Fruit fly (Drosophila melanogaster) whole organism, embryonic: ENCODE data around the gene ea.

ENCODE experiments used
- Antp ChIP-seq: fragments of 200-800 bp; sonication (Bioruptor generic); optimal IDR thresholded peaks from 3 replicates; lab custom pipeline; 2016; ENCODE audit warnings: missing biosample characterization, missing genetic modification characterization
- Atf6 ChIP-seq: fragments of 200-800 bp; sonication (Bioruptor generic); IDR thresholded peaks from 2 replicates; pipeline ENCODE4 v1.3.6; 2022; ENCODE audit warnings: missing biosample characterization, missing genetic modification characterization
- CG1233 ChIP-seq: fragments of 200-800 bp; sonication (Bioruptor generic); optimal IDR thresholded peaks from 4 replicates; lab custom pipeline; 2018; ENCODE audit warnings: missing biosample characterization, mild to moderate bottlenecking, missing genetic modification characterization
- CG13775 ChIP-seq: fragments of 200-800 bp; sonication (Bioruptor generic); optimal IDR thresholded peaks from 3 replicates; lab custom pipeline; 2017; ENCODE audit warnings: missing biosample characterization, mild to moderate bottlenecking, missing genetic modification characterization
- CG14441 ChIP-seq: fragments of 200-800 bp; sonication (Bioruptor generic); IDR thresholded peaks from 2 replicates; pipeline ENCODE4 v1.3.6; 2022; ENCODE audit warnings: missing biosample characterization, missing genetic modification characterization
- CG1603 ChIP-seq: fragments of 200-800 bp; sonication (Bioruptor generic); optimal IDR thresholded peaks from 2 replicates; lab custom pipeline; 2019; ENCODE audit warnings: missing biosample characterization, mild to moderate bottlenecking, missing genetic modification characterization, moderate library complexity
- CG18011 ChIP-seq: fragments of 200-800 bp; sonication (Bioruptor generic); optimal IDR thresholded peaks from 2 replicates; lab custom pipeline; 2017; ENCODE audit warnings: missing biosample characterization, missing genetic modification characterization, mild to moderate bottlenecking, moderate library complexity, missing genotype
- CG2120 ChIP-seq: fragments of 200-800 bp; sonication (Bioruptor generic); optimal IDR thresholded peaks from 3 replicates; lab custom pipeline; 2016; ENCODE audit warnings: missing biosample characterization, missing genetic modification characterization
- CG2129 ChIP-seq: fragments of 200-800 bp; sonication (Bioruptor generic); IDR thresholded peaks from 2 replicates; pipeline ENCODE4 v1.3.6; 2022; ENCODE audit warnings: missing biosample characterization, missing genetic modification characterization; ENCODE audit not compliant: partially characterized antibody
- CG2712 ChIP-seq: fragments of 200-800 bp; optimal IDR thresholded peaks from 3 replicates; lab custom pipeline; 2019; ENCODE audit warnings: missing biosample characterization, mild to moderate bottlenecking, missing genetic modification characterization, moderate library complexity
- CG32772 ChIP-seq: fragments of 200-800 bp; sonication (Bioruptor generic); IDR thresholded peaks from 2 replicates; pipeline ENCODE4 v1.3.6; 2022; ENCODE audit warnings: missing biosample characterization, missing genetic modification characterization
- CG4360 ChIP-seq: fragments of 200-800 bp; sonication (Bioruptor generic); IDR thresholded peaks from 2 replicates; pipeline ENCODE4 v1.3.6; 2022; ENCODE audit warnings: missing biosample characterization, missing genetic modification characterization
- CG7357 ChIP-seq: fragments of 200-800 bp; sonication (Bioruptor generic); IDR thresholded peaks from 3 replicates; pipeline ENCODE4 v1.3.6; 2022; ENCODE audit warnings: missing biosample characterization, missing genetic modification characterization
- CG7372 ChIP-seq: fragments of 200-800 bp; sonication (Bioruptor generic); IDR thresholded peaks from 2 replicates; pipeline ENCODE4 v1.3.6; 2022; ENCODE audit warnings: missing biosample characterization, missing genetic modification characterization
- CG8281 ChIP-seq: fragments of 200-800 bp; sonication (Bioruptor generic); optimal IDR thresholded peaks from 2 replicates; lab custom pipeline; 2018; ENCODE audit warnings: missing biosample characterization, mild to moderate bottlenecking, missing genetic modification characterization, moderate library complexity
- CG8924 ChIP-seq: fragments of 200-800 bp; optimal IDR thresholded peaks from 3 replicates; lab custom pipeline; 2019; ENCODE audit warnings: missing biosample characterization, mild to moderate bottlenecking, missing genetic modification characterization, moderate library complexity
- CG9609 ChIP-seq: fragments of 200-800 bp; sonication (Bioruptor generic); optimal IDR thresholded peaks from 3 replicates; lab custom pipeline; 2016; ENCODE audit warnings: missing biosample characterization, missing genetic modification characterization
- CG9797 ChIP-seq: fragments of 200-800 bp; sonication (Bioruptor generic); optimal IDR thresholded peaks from 3 replicates; lab custom pipeline; 2018; ENCODE audit warnings: missing biosample characterization, mild to moderate bottlenecking, missing genetic modification characterization
- CHES-1-like ChIP-seq: fragments of 200-800 bp; sonication (Bioruptor generic); optimal IDR thresholded peaks from 2 replicates; lab custom pipeline; 2016; ENCODE audit warnings: missing biosample characterization, missing genetic modification characterization
- Deaf1 ChIP-seq: fragments of 200-800 bp; optimal IDR thresholded peaks from 3 replicates; lab custom pipeline; 2019; ENCODE audit warnings: missing biosample characterization, mild to moderate bottlenecking, missing genetic modification characterization, moderate library complexity
- Dfd ChIP-seq, 2 experiments: fragments of >200 bp; optimal IDR thresholded peaks; 2 replicates each; lab custom pipeline; 2017; ENCODE audit warnings: missing biosample characterization in 2 of 2, missing genetic modification characterization in 2 of 2
- Doc2 ChIP-seq: fragments of 200-800 bp; sonication (Bioruptor generic); IDR thresholded peaks from 2 replicates; pipeline ENCODE4 v1.3.6; 2022; ENCODE audit warnings: missing biosample characterization, missing genetic modification characterization
- Doc3 ChIP-seq: fragments of 200-800 bp; sonication (Bioruptor generic); IDR thresholded peaks from 3 replicates; pipeline ENCODE4 v1.3.6; 2022; ENCODE audit warnings: missing biosample characterization, missing genetic modification characterization; ENCODE audit not compliant: partially characterized antibody
- Drgx ChIP-seq: fragments of 200-800 bp; sonication (Bioruptor generic); IDR thresholded peaks from 2 replicates; pipeline ENCODE4 v1.3.6; 2022; ENCODE audit warnings: missing biosample characterization, missing genetic modification characterization
- Elba2 ChIP-seq: fragments of 200-800 bp; sonication (Bioruptor generic); optimal IDR thresholded peaks from 3 replicates; lab custom pipeline; 2016; ENCODE audit warnings: missing biosample characterization, missing genetic modification characterization
- HLH4C ChIP-seq: fragments of 200-800 bp; sonication (Bioruptor generic); IDR thresholded peaks from 3 replicates; pipeline ENCODE4 v1.3.6; 2022; ENCODE audit warnings: missing biosample characterization, missing genetic modification characterization; ENCODE audit not compliant: partially characterized antibody
- Mad ChIP-seq: fragments of 200-800 bp; sonication (Bioruptor generic); optimal IDR thresholded peaks from 2 replicates; lab custom pipeline; 2016; ENCODE audit warnings: missing biosample characterization, missing genetic modification characterization
- Nf-YA ChIP-seq: fragments of 200-800 bp; sonication (Bioruptor generic); IDR thresholded peaks from 2 replicates; pipeline ENCODE4 v1.3.6; 2022; ENCODE audit warnings: missing biosample characterization, missing genetic modification characterization
- NfI ChIP-seq: fragments of 200-800 bp; sonication (Bioruptor generic); optimal IDR thresholded peaks from 3 replicates; lab custom pipeline; 2018; ENCODE audit warnings: missing biosample characterization, mild to moderate bottlenecking, missing genetic modification characterization, moderate library complexity
- PHDP ChIP-seq: fragments of 200-800 bp; sonication (Bioruptor generic); optimal IDR thresholded peaks from 3 replicates; lab custom pipeline; 2018; ENCODE audit warnings: missing biosample characterization, mild to moderate bottlenecking, missing genetic modification characterization, moderate library complexity
- Vsx1 ChIP-seq: fragments of 200-800 bp; sonication (Bioruptor generic); optimal IDR thresholded peaks from 2 replicates; lab custom pipeline; 2017; ENCODE audit warnings: missing biosample characterization, mild to moderate bottlenecking, missing genetic modification characterization, missing genetic modification reagents
- Xbp1 ChIP-seq: fragments of 200-800 bp; sonication (Bioruptor generic); optimal IDR thresholded peaks from 3 replicates; lab custom pipeline; 2016; ENCODE audit warnings: missing biosample characterization, mild to moderate bottlenecking, missing genetic modification characterization
- ara ChIP-seq: fragments of 200-800 bp; sonication (Bioruptor generic); IDR thresholded peaks from 2 replicates; pipeline ENCODE4 v1.3.6; 2022; ENCODE audit warnings: missing biosample characterization, missing genetic modification characterization
- bbx ChIP-seq: fragments of 200-800 bp; sonication (Bioruptor generic); IDR thresholded peaks from 2 replicates; pipeline ENCODE4 v1.3.6; 2022; ENCODE audit warnings: missing biosample characterization, missing genetic modification characterization; ENCODE audit not compliant: partially characterized antibody
- bcd ChIP-seq: fragments of 200-800 bp; sonication (Bioruptor generic); optimal IDR thresholded peaks from 2 replicates; lab custom pipeline; 2017; ENCODE audit warnings: missing biosample characterization, mild to moderate bottlenecking, missing genetic modification characterization
- bigmax ChIP-seq: fragments of 200-800 bp; sonication (Bioruptor generic); optimal IDR thresholded peaks from 2 replicates; lab custom pipeline; 2018; ENCODE audit warnings: missing biosample characterization, mild to moderate bottlenecking, missing genetic modification characterization
- corto ChIP-seq: fragments of 200-800 bp; sonication (Bioruptor generic); optimal IDR thresholded peaks from 2 replicates; lab custom pipeline; 2016; ENCODE audit warnings: missing biosample characterization, mild to moderate bottlenecking, missing genetic modification characterization, moderate library complexity
- crp ChIP-seq, 2 experiments: fragments of 200-800 bp; sonication (Bioruptor generic); optimal IDR thresholded peaks; 2 replicates in 1 of 2; 3 replicates in 1 of 2; lab custom pipeline; 2017; ENCODE audit warnings: missing biosample characterization in 2 of 2, missing genetic modification characterization in 2 of 2, mild to moderate bottlenecking in 1 of 2, moderate library complexity in 1 of 2
- cwo ChIP-seq: fragments of 200-800 bp; sonication (Bioruptor generic); optimal IDR thresholded peaks from 3 replicates; lab custom pipeline; 2017; ENCODE audit warnings: missing biosample characterization, missing genetic modification characterization, mild to moderate bottlenecking, moderate library complexity, missing genetic modification reagents
- disco-r ChIP-seq: fragments of 200-800 bp; sonication (Bioruptor generic); optimal IDR thresholded peaks from 2 replicates; lab custom pipeline; 2016; ENCODE audit warnings: missing biosample characterization, missing genetic modification characterization
- jumu ChIP-seq: fragments of 200-800 bp; sonication (Bioruptor generic); optimal IDR thresholded peaks from 3 replicates; lab custom pipeline; 2016; ENCODE audit warnings: missing biosample characterization, missing genetic modification characterization
- nau ChIP-seq: fragments of 200-800 bp; sonication (Bioruptor generic); optimal IDR thresholded peaks from 3 replicates; lab custom pipeline; 2017; ENCODE audit warnings: missing biosample characterization, mild to moderate bottlenecking, missing genetic modification characterization, missing genetic modification reagents
- pan ChIP-seq, 4 experiments: fragments of >200 bp in 3 of 4; fragments of 200-800 bp in 1 of 4; sonication (Bioruptor generic) in 1 of 4; optimal IDR thresholded peaks in 3 of 4; IDR thresholded peaks in 1 of 4; 2 replicates each; pipeline versions ENCODE4 v1.3.6 to Lab custom; 2017 to 2022; ENCODE audit warnings: missing biosample characterization in 2 of 4, missing genetic modification characterization in 2 of 4, mixed read lengths in 1 of 4
- row ChIP-seq: fragments of 200-800 bp; sonication (Bioruptor generic); IDR thresholded peaks from 3 replicates; pipeline ENCODE4 v1.3.6; 2022; ENCODE audit warnings: missing biosample characterization, missing genetic modification characterization
- salm ChIP-seq: fragments of 200-800 bp; sonication (Bioruptor generic); optimal IDR thresholded peaks from 2 replicates; lab custom pipeline; 2018; ENCODE audit warnings: missing biosample characterization, mild to moderate bottlenecking, missing genetic modification characterization
- trem ChIP-seq: fragments of 200-800 bp; optimal IDR thresholded peaks from 3 replicates; lab custom pipeline; 2019; ENCODE audit warnings: missing biosample characterization, mild to moderate bottlenecking, missing genetic modification characterization, moderate library complexity
- unpg ChIP-seq: fragments of 200-800 bp; sonication (Bioruptor generic); optimal IDR thresholded peaks from 3 replicates; lab custom pipeline; 2018; ENCODE audit warnings: missing biosample characterization, mild to moderate bottlenecking, missing genetic modification characterization, moderate library complexity
- vvl ChIP-seq: fragments of 200-800 bp; sonication (Bioruptor generic); IDR thresholded peaks from 2 replicates; pipeline ENCODE4 v1.3.6; 2022; ENCODE audit warnings: missing biosample characterization, missing genetic modification characterization
- wor ChIP-seq: fragments of 200-800 bp; sonication (Bioruptor generic); IDR thresholded peaks from 2 replicates; pipeline ENCODE4 v1.3.6; 2022; ENCODE audit warnings: missing biosample characterization, missing genetic modification characterization
- zen ChIP-seq: fragments of 200-800 bp; sonication (Bioruptor generic); optimal IDR thresholded peaks from 3 replicates; lab custom pipeline; 2018; ENCODE audit warnings: missing biosample characterization, mild to moderate bottlenecking, missing genetic modification characterization, moderate library complexity
- zfh2 ChIP-seq: fragments of 200-800 bp; sonication (Bioruptor generic); optimal IDR thresholded peaks from 2 replicates; lab custom pipeline; 2016; ENCODE audit warnings: missing biosample characterization, missing genetic modification characterization

ea gene

DNA sequence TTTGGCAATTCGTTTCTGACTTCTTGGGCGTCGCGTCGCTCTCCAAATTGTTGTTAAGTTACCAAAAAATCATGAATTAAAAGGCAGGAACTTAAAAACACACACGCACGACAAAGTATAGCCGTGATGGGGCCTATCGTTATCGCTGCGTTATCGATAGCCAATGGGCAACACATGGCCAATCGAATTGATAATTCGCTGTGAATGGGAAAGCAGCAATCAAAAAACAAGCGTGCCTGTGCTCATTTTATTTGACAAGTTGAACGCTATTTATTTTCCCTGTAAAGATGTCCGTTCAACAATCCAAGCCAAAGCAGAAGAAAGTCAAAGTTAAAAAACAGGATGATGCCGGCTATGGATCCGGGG, 17.5 kb downstream of the ea start, which contains the start of the genes Surf4 and CG31301 (continued):
- no peak for TF ChIP-seq CG7372 (GFP tag; lab: Robert Waterston, UW)
- no peak for TF ChIP-seq nau
- TF ChIP-seq Antp (GFP tag; lab: Kevin White, UChicago), result no peak
- TF ChIP-seq zfh2 (GFP tag; lab: Kevin White, UChicago), result no peak
- TF ChIP-seq CG9797 (GFP tag; lab: Kevin White, UChicago), result no peak
- no peak for TF ChIP-seq Drgx (GFP tag; lab: Robert Waterston, UW)
- TF ChIP-seq CG4360 (GFP tag; lab: Robert Waterston, UW), result no peak
- TF ChIP-seq Doc3 (GFP tag; lab: Robert Waterston, UW), result peak; percentile 53; the same call in 2 of the 3 replicates
- no peak for TF ChIP-seq CG1233 (GFP tag; lab: Kevin White, UChicago)
- no peak for TF ChIP-seq CG13775 (GFP tag; lab: Kevin White, UChicago)
- peak in 1 of 2 experiments; percentile 52 for TF ChIP-seq crp (GFP tag; optimal IDR thresholded peaks at IDR 0.05; lab: Kevin White, UChicago)
- no peak for TF ChIP-seq jumu (GFP tag; lab: Kevin White, UChicago)
- peak; percentile 6 for TF ChIP-seq unpg (GFP tag; lab: Kevin White, UChicago)
- TF ChIP-seq Deaf1 (tag; lab: Kevin White, UChicago), result no peak
- TF ChIP-seq ara (GFP tag; lab: Robert Waterston, UW), result no peak
- no peak for TF ChIP-seq CG2120 (GFP tag; lab: Kevin White, UChicago)
- TF ChIP-seq CG18011 (GFP tag; lab: Kevin White, UChicago), result no peak
- TF ChIP-seq CG32772 (GFP tag; lab: Robert Waterston, UW), result no peak
- no peak for TF ChIP-seq pan (optimal IDR thresholded peaks at IDR 0.05; lab: Kevin White, UChicago)
- no peak for TF ChIP-seq pan (GFP tag; optimal IDR thresholded peaks at IDR 0.05 in 1 of 2, IDR thresholded peaks at IDR 0.05 in 1 of 2)
- no peak for TF ChIP-seq row (GFP tag; lab: Robert Waterston, UW)
- TF ChIP-seq CG9609, result no peak
- TF ChIP-seq bigmax (GFP tag; lab: Kevin White, UChicago), result no peak
- no peak for TF ChIP-seq NfI
- TF ChIP-seq disco-r (GFP tag; lab: Kevin White, UChicago), result no peak
- TF ChIP-seq vvl (GFP tag; lab: Robert Waterston, UW), result 0 out of 2 replicates have a peak, but pooled peaks have one; percentile 29
- no peak for TF ChIP-seq CG7357 (GFP tag; lab: Robert Waterston, UW)
- no peak for TF ChIP-seq Doc2
- no peak for TF ChIP-seq Elba2 (GFP tag; lab: Kevin White, UChicago)
- TF ChIP-seq CG8281 (tag; lab: Kevin White, UChicago), result no peak
- TF ChIP-seq PHDP (tag; lab: Kevin White, UChicago), result peak; percentile 7
- TF ChIP-seq HLH4C (GFP tag; lab: Robert Waterston, UW), result peak; percentile 86
- peak; percentile 85 for TF ChIP-seq bbx
- TF ChIP-seq Atf6 (GFP tag; lab: Robert Waterston, UW), result no peak
- no peak for TF ChIP-seq CHES-1-like
- no peak for TF ChIP-seq CG2129
- TF ChIP-seq CG8924, result no peak
- TF ChIP-seq CG14441 (GFP tag; lab: Robert Waterston, UW), result no peak
- no peak for TF ChIP-seq Mad (GFP tag; lab: Kevin White, UChicago)
- TF ChIP-seq zen (tag; lab: Kevin White, UChicago), result no peak
- no peak for TF ChIP-seq wor
- peak; percentile 66 for TF ChIP-seq CG1603 (tag; lab: Kevin White, UChicago)
- no peak for TF ChIP-seq bcd (GFP tag; lab: Kevin White, UChicago)
- no peak for TF ChIP-seq corto (GFP tag; lab: Kevin White, UChicago)
- TF ChIP-seq CG2712 (tag; lab: Kevin White, UChicago), result peak; percentile 9
- peak; percentile 29 for TF ChIP-seq trem
- no peak for TF ChIP-seq salm (tag; lab: Kevin White, UChicago)
- TF ChIP-seq cwo, result no peak
- no peak for TF ChIP-seq Nf-YA (GFP tag; lab: Robert Waterston, UW)
- no peak for TF ChIP-seq Xbp1 (GFP tag; lab: Kevin White, UChicago)
- TF ChIP-seq Vsx1 (GFP tag; lab: Kevin White, UChicago), result no peak
- no peak for TF ChIP-seq Dfd (GFP tag; optimal IDR thresholded peaks at IDR 0.05; lab: Kevin White, UChicago)
